ENCODE assay signal across 4 fruit fly cellular contexts in the genomic region with DNA sequence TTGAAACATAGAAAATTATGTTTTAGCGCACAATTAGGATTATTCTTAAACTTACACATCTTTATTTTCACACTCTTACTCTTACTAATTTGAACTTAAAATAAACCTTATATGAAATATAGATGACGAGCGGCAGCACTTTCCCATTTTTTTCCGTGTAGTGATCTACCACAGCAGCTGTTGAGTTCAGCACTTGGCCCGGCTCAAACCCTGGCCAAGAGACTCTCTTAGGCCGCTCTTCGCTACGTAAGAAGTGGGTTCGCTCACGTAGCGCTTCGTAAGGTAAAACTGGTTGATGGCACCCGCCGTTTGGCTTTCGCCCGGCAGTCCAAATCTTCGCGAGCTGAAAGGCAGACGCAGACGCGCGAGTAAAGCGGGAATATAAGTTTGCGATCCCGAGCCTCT.
TF ChIP-seq lines count a peak whose summit lies in the region.

Osi24 (plus strand) TSS at position 324 of the 405 bp plus-strand sequence.

- no peak for TF ChIP-seq CTCF in whole organism, embryonic (GFP tag; optimal IDR thresholded peaks at IDR 0.05; lab: Kevin White, UChicago)

TF ChIP-seq in whole organism, embryonic, 481 proteins besides CTCF, POLR2A, EP300 and RAD21 (continues in another document):
- TF ChIP-seq en (GFP tag; optimal IDR thresholded peaks at IDR 0.05; lab: Kevin White, UChicago): peak; percentile 53
- peak; percentile 65 for TF ChIP-seq Ada2b (GFP tag; IDR thresholded peaks at IDR 0.05; lab: Robert Waterston, UW)
- peak; percentile 60; the same call in 1 of the 2 replicates for TF ChIP-seq CG5953 (GFP tag; IDR thresholded peaks at IDR 0.05; lab: Robert Waterston, UW)
- TF ChIP-seq CG14014 (GFP tag; IDR thresholded peaks at IDR 0.05; lab: Robert Waterston, UW): peak; percentile 41; the same call in 1 of the 2 replicates
- peak; percentile 41 for TF ChIP-seq jing (GFP tag; optimal IDR thresholded peaks at IDR 0.05; lab: Kevin White, UChicago)
- peak; percentile 21 for TF ChIP-seq Fer3 (tag; optimal IDR thresholded peaks at IDR 0.05; lab: Kevin White, UChicago)
- peak; percentile 56 for TF ChIP-seq nmo (GFP tag; optimal IDR thresholded peaks at IDR 0.05; lab: Kevin White, UChicago)
- TF ChIP-seq vfl (GFP tag; optimal IDR thresholded peaks at IDR 0.05; lab: Kevin White, UChicago): no peak
- TF ChIP-seq eyg (GFP tag; optimal IDR thresholded peaks at IDR 0.05; lab: Kevin White, UChicago): no peak
- no peak for TF ChIP-seq usp (GFP tag; optimal IDR thresholded peaks at IDR 0.05; lab: Kevin White, UChicago)
- peak; percentile 57 for TF ChIP-seq peb (GFP tag; IDR thresholded peaks at IDR 0.05; lab: Robert Waterston, UW)
- TF ChIP-seq lov (optimal IDR thresholded peaks at IDR 0.05; lab: Kevin White, UChicago): no peak
- no peak for TF ChIP-seq lov (GFP tag; IDR thresholded peaks at IDR 0.05; lab: Robert Waterston, UW)
- TF ChIP-seq seq (GFP tag; IDR thresholded peaks at IDR 0.05; lab: Robert Waterston, UW): 0 out of 2 replicates have a peak, but pooled peaks have one; percentile 26
- TF ChIP-seq CG15073 (GFP tag; optimal IDR thresholded peaks at IDR 0.05; lab: Kevin White, UChicago): no peak
- TF ChIP-seq CG15514 (GFP tag; optimal IDR thresholded peaks at IDR 0.05; lab: Kevin White, UChicago): no peak
- no peak for TF ChIP-seq Dfd (GFP tag; optimal IDR thresholded peaks at IDR 0.05; lab: Kevin White, UChicago)
- TF ChIP-seq CG6272 (GFP tag; IDR thresholded peaks at IDR 0.05; lab: Robert Waterston, UW): no peak
- no peak for TF ChIP-seq CG11398 (GFP tag; optimal IDR thresholded peaks at IDR 0.05; lab: Kevin White, UChicago)
- peak; percentile 39 for TF ChIP-seq CG10267 (tag; optimal IDR thresholded peaks at IDR 0.05; lab: Kevin White, UChicago)

TF ChIP-seq in whole organism, prepupa, 60 proteins besides CTCF, POLR2A, EP300 and RAD21 (continues in another document):
- TF ChIP-seq dsx (GFP tag; optimal IDR thresholded peaks at IDR 0.05; lab: Kevin White, UChicago; ENCODE audit: poor library complexity, severe bottlenecking) (peak; percentile 40), CG11902 (GFP tag; optimal IDR thresholded peaks at IDR 0.05; lab: Kevin White, UChicago) (peak; percentile 38), esn (GFP tag; optimal IDR thresholded peaks at IDR 0.05; lab: Kevin White, UChicago) (peak; percentile 75), OdsH (GFP tag; optimal IDR thresholded peaks at IDR 0.05; lab: Kevin White, UChicago) (peak; percentile 84), Ets96B (tag; optimal IDR thresholded peaks at IDR 0.05; lab: Kevin White, UChicago) (peak; percentile 65), acj6 (GFP tag; optimal IDR thresholded peaks at IDR 0.05; lab: Kevin White, UChicago) (peak; percentile 78), Sox102F (GFP tag; optimal IDR thresholded peaks at IDR 0.05; lab: Kevin White, UChicago) (peak; percentile 59), CG1621 (tag; optimal IDR thresholded peaks at IDR 0.05; lab: Kevin White, UChicago) (peak; percentile 54), CG16779 (tag; optimal IDR thresholded peaks at IDR 0.05; lab: Kevin White, UChicago) (peak; percentile 55), CG6808 (GFP tag; optimal IDR thresholded peaks at IDR 0.05; lab: Kevin White, UChicago) (peak; percentile 26), CG6276 (GFP tag; optimal IDR thresholded peaks at IDR 0.05; lab: Kevin White, UChicago) (peak; percentile 78), CG4318 (GFP tag; optimal IDR thresholded peaks at IDR 0.05; lab: Kevin White, UChicago) (peak; percentile 79), pdm3 (GFP tag; optimal IDR thresholded peaks at IDR 0.05; lab: Kevin White, UChicago) (peak; percentile 88), CG15336 (GFP tag; IDR thresholded peaks at IDR 0.05; lab: Robert Waterston, UW) (peak; percentile 94), eg (GFP tag; IDR thresholded peaks at IDR 0.05; lab: Robert Waterston, UW) (peak; percentile 92), Blimp-1 (GFP tag; optimal IDR thresholded peaks at IDR 0.05; lab: Kevin White, UChicago) (no peak), cyc (GFP tag; optimal IDR thresholded peaks at IDR 0.05; lab: Kevin White, UChicago) (peak; percentile 51), vri (GFP tag; optimal IDR thresholded peaks at IDR 0.05; lab: Kevin White, UChicago) (peak; percentile 51), CG3032 (tag; optimal IDR thresholded peaks at IDR 0.05; lab: Kevin White, UChicago) (peak; percentile 51), lz (GFP tag; optimal IDR thresholded peaks at IDR 0.05; lab: Kevin White, UChicago) (peak; percentile 73), Hr39 (GFP tag; optimal IDR thresholded peaks at IDR 0.05; lab: Kevin White, UChicago) (peak; percentile 74), spab (GFP tag; optimal IDR thresholded peaks at IDR 0.05; lab: Kevin White, UChicago) (peak; percentile 58)

TF ChIP-seq in whole organism, pupa, 21 proteins besides CTCF, POLR2A, EP300 and RAD21:
- TF ChIP-seq CG13204 (GFP tag; optimal IDR thresholded peaks at IDR 0.05; lab: Kevin White, UChicago) (no peak), gl (tag; optimal IDR thresholded peaks at IDR 0.05; lab: Kevin White, UChicago) (peak; percentile 37), CG15710 (tag; optimal IDR thresholded peaks at IDR 0.05; lab: Kevin White, UChicago) (peak; percentile 50), rn (GFP tag; IDR thresholded peaks at IDR 0.05; lab: Robert Waterston, UW) (peak; percentile 70), Snoo (tag; optimal IDR thresholded peaks at IDR 0.05; lab: Kevin White, UChicago) (peak; percentile 24), Pif1A (GFP tag; optimal IDR thresholded peaks at IDR 0.05; lab: Kevin White, UChicago) (peak; percentile 86), CG34367 (tag; optimal IDR thresholded peaks at IDR 0.05; lab: Kevin White, UChicago) (peak; percentile 50), Pif1B (GFP tag; optimal IDR thresholded peaks at IDR 0.05; lab: Kevin White, UChicago) (peak; percentile 74), CG14655 (GFP tag; optimal IDR thresholded peaks at IDR 0.05; lab: Kevin White, UChicago) (peak; percentile 77), CG9948 (tag; optimal IDR thresholded peaks at IDR 0.05; lab: Kevin White, UChicago) (peak; percentile 69), CG32121 (GFP tag; IDR thresholded peaks at IDR 0.05; lab: Robert Waterston, UW) (peak; percentile 90), Ets98B (GFP tag; IDR thresholded peaks at IDR 0.05; lab: Robert Waterston, UW) (peak; percentile 92), CG10348 (GFP tag; IDR thresholded peaks at IDR 0.05; lab: Robert Waterston, UW) (no peak), EcR (GFP tag; optimal IDR thresholded peaks at IDR 0.05; lab: Kevin White, UChicago) (peak; percentile 21), CG17806 (tag; optimal IDR thresholded peaks at IDR 0.05; lab: Kevin White, UChicago) (peak; percentile 77), fd96Ca (GFP tag; IDR thresholded peaks at IDR 0.05; lab: Robert Waterston, UW) (peak; percentile 78; the same call in 2 of the 3 replicates), CG4496 (GFP tag; IDR thresholded peaks at IDR 0.05; lab: Robert Waterston, UW) (peak; percentile 92), D1 (tag; optimal IDR thresholded peaks at IDR 0.05; lab: Kevin White, UChicago) (peak; percentile 75), CG8159 (tag; optimal IDR thresholded peaks at IDR 0.05; lab: Kevin White, UChicago) (peak; percentile 59), CG12605 (GFP tag; IDR thresholded peaks at IDR 0.05; lab: Robert Waterston, UW) (peak; percentile 89), CG8301 (tag; optimal IDR thresholded peaks at IDR 0.05; lab: Kevin White, UChicago) (peak; percentile 81)

TF ChIP-seq in whole organism, wandering third instar larva, 38 proteins besides CTCF, POLR2A, EP300 and RAD21 (continues in another document):
- TF ChIP-seq jim (GFP tag; optimal IDR thresholded peaks at IDR 0.05; lab: Kevin White, UChicago) (no peak), h (GFP tag; optimal IDR thresholded peaks at IDR 0.05; lab: Kevin White, UChicago) (peak; percentile 73), Hnf4 (GFP tag; optimal IDR thresholded peaks at IDR 0.05; lab: Kevin White, UChicago) (peak; percentile 63), Mio (GFP tag; optimal IDR thresholded peaks at IDR 0.05; lab: Kevin White, UChicago) (no peak), fru (GFP tag; optimal IDR thresholded peaks at IDR 0.05; lab: Kevin White, UChicago) (peak; percentile 53), CG9705 (GFP tag; optimal IDR thresholded peaks at IDR 0.05; lab: Kevin White, UChicago) (no peak), foxo (GFP tag; optimal IDR thresholded peaks at IDR 0.05; lab: Kevin White, UChicago) (peak in 1 of 2 experiments; percentile 64), dl (GFP tag; optimal IDR thresholded peaks at IDR 0.05; lab: Kevin White, UChicago; ENCODE audit: insufficient read depth in 1 of 2, partially characterized antibody in 2 of 2) (peak in 1 of 2 experiments; percentile 33), tai (GFP tag; optimal IDR thresholded peaks at IDR 0.05; lab: Kevin White, UChicago) (no peak), Sp1 (GFP tag; optimal IDR thresholded peaks at IDR 0.05; lab: Kevin White, UChicago) (peak; percentile 8), Abd-B (GFP tag; optimal IDR thresholded peaks at IDR 0.05; lab: Kevin White, UChicago) (no peak), Hr78 (GFP tag; optimal IDR thresholded peaks at IDR 0.05; lab: Kevin White, UChicago) (no peak), Dif (GFP tag; optimal IDR thresholded peaks at IDR 0.05; lab: Kevin White, UChicago; ENCODE audit: partially characterized antibody) (peak; percentile 29), pan (optimal IDR thresholded peaks at IDR 0.05; lab: Kevin White, UChicago) (no peak), Vsx2 (GFP tag; optimal IDR thresholded peaks at IDR 0.05; lab: Kevin White, UChicago; ENCODE audit: partially characterized antibody) (no peak), brk (GFP tag; optimal IDR thresholded peaks at IDR 0.05; lab: Kevin White, UChicago) (peak; percentile 25), lola (GFP tag; optimal IDR thresholded peaks at IDR 0.05; lab: Kevin White, UChicago) (no peak), dmrt93B (GFP tag; optimal IDR thresholded peaks at IDR 0.05; lab: Kevin White, UChicago) (peak; percentile 8), woc (GFP tag; optimal IDR thresholded peaks at IDR 0.05; lab: Kevin White, UChicago) (peak; percentile 15), Myc (optimal IDR thresholded peaks at IDR 0.05; lab: Kevin White, UChicago) (no peak), sage (GFP tag; optimal IDR thresholded peaks at IDR 0.05; lab: Kevin White, UChicago) (no peak), dsf (GFP tag; optimal IDR thresholded peaks at IDR 0.05; lab: Kevin White, UChicago; ENCODE audit: borderline replicate concordance) (no peak), usp (GFP tag; optimal IDR thresholded peaks at IDR 0.05; lab: Kevin White, UChicago) (no peak), rgr (GFP tag; optimal IDR thresholded peaks at IDR 0.05; lab: Kevin White, UChicago) (peak; percentile 64), ey (GFP tag; optimal IDR thresholded peaks at IDR 0.05; lab: Kevin White, UChicago) (peak; percentile 58), Dfd (GFP tag; optimal IDR thresholded peaks at IDR 0.05; lab: Kevin White, UChicago) (no peak), GATAd (GFP tag; optimal IDR thresholded peaks at IDR 0.05; lab: Kevin White, UChicago) (no peak), psq (GFP tag; optimal IDR thresholded peaks at IDR 0.05; lab: Kevin White, UChicago) (peak; percentile 14), br (GFP tag; optimal IDR thresholded peaks at IDR 0.05; lab: Kevin White, UChicago) (peak; percentile 27), CG32264 (GFP tag; optimal IDR thresholded peaks at IDR 0.05; lab: Kevin White, UChicago) (no peak)

Comparison
In these comparisons a context has a peak if more than half of its experiments do, and no peak if none do; other contexts are left out.
1. Of the 7 proteins assayed by ChIP-seq in both whole organism, embryonic and whole organism, prepupa: peak only in whole organism, embryonic: Blimp-1; only in whole organism, prepupa: CG16779, Gug, Hr39 and Lpt; in both: Sox102F; in neither: 1.